Fruit fly (Drosophila melanogaster) S2 (cell line): ENCODE results near the gene Ac76E.

Experiments used
- CG8478 ChIP-seq: fragments of >200 bp; optimal IDR thresholded peaks from 2 replicates; lab custom pipeline; 2018
- CTCF ChIP-seq, 2 experiments: fragments of >200 bp; optimal IDR thresholded peaks; 2 replicates each; lab custom pipeline; 2018

dm6 chr3L:19945469-19945868 is 6.4 kb downstream of the Ac76E start:
- TF ChIP-seq CG8478 (lab: Kevin White, UChicago) (no peak), CTCF (optimal IDR thresholded peaks at IDR 0.05; lab: Kevin White, UChicago) (no peak)
